Fruit fly (Drosophila melanogaster) whole organism, prepupa: Measurements from ENCODE around the gene Ucp4C.

ENCODE experiments used
- Blimp-1 ChIP-seq: fragments of 200-800 bp; sonication (Bioruptor generic); optimal IDR thresholded peaks from 3 replicates; lab custom pipeline; 2017; ENCODE audit warnings: missing biosample characterization, missing genetic modification characterization, mild to moderate bottlenecking, moderate library complexity, missing genetic modification reagents
- CG10669 ChIP-seq: fragments of 200-800 bp; sonication (Bioruptor generic); optimal IDR thresholded peaks from 3 replicates; lab custom pipeline; 2018; ENCODE audit warnings: missing biosample characterization, mild to moderate bottlenecking, missing genetic modification characterization, moderate library complexity
- CG15336 ChIP-seq: fragments of 200-800 bp; sonication (Bioruptor generic); IDR thresholded peaks from 2 replicates; pipeline ENCODE4 v1.3.6; 2022; ENCODE audit warnings: missing biosample characterization, missing genetic modification characterization
- CG34406 ChIP-seq: fragments of 200-800 bp; sonication (Bioruptor generic); optimal IDR thresholded peaks from 3 replicates; lab custom pipeline; 2016; ENCODE audit warnings: missing biosample characterization, missing genetic modification characterization
- CG3919 ChIP-seq: fragments of 200-800 bp; sonication (Bioruptor generic); optimal IDR thresholded peaks from 3 replicates; lab custom pipeline; 2016; ENCODE audit warnings: missing biosample characterization, missing genetic modification characterization
- CG4318 ChIP-seq: fragments of 200-800 bp; sonication (Bioruptor generic); optimal IDR thresholded peaks from 3 replicates; lab custom pipeline; 2017; ENCODE audit warnings: missing biosample characterization, mild to moderate bottlenecking, missing genetic modification characterization
- CG6163 ChIP-seq: fragments of 200-800 bp; sonication (Bioruptor generic); IDR thresholded peaks from 3 replicates; pipeline ENCODE4 v1.3.6; 2022; ENCODE audit warnings: missing biosample characterization, missing genetic modification characterization
- CG6792 ChIP-seq: fragments of 200-800 bp; sonication (Bioruptor generic); optimal IDR thresholded peaks from 3 replicates; lab custom pipeline; 2016; ENCODE audit warnings: missing biosample characterization, missing genetic modification characterization
- CG6808 ChIP-seq: fragments of 200-800 bp; sonication (Bioruptor generic); optimal IDR thresholded peaks from 3 replicates; lab custom pipeline; 2017; ENCODE audit warnings: missing biosample characterization, missing genetic modification characterization, mild to moderate bottlenecking, moderate library complexity, missing genetic modification reagents
- CG6854 ChIP-seq: fragments of 200-800 bp; sonication (Bioruptor generic); optimal IDR thresholded peaks from 2 replicates; lab custom pipeline; 2017; ENCODE audit warnings: missing biosample characterization, mild to moderate bottlenecking, missing genetic modification characterization
- CG7368 ChIP-seq: fragments of 200-800 bp; sonication (Bioruptor generic); optimal IDR thresholded peaks from 3 replicates; lab custom pipeline; 2016; ENCODE audit warnings: missing biosample characterization, missing genetic modification characterization
- CG8119 ChIP-seq: fragments of 200-800 bp; sonication (Bioruptor generic); IDR thresholded peaks from 3 replicates; pipeline ENCODE4 v1.3.6; 2022; ENCODE audit warnings: missing biosample characterization, missing genetic modification characterization
- CG8632 ChIP-seq: fragments of 200-800 bp; sonication (Bioruptor generic); optimal IDR thresholded peaks from 3 replicates; lab custom pipeline; 2016; ENCODE audit warnings: missing biosample characterization, missing genetic modification characterization
- CG9139 ChIP-seq: fragments of 200-800 bp; sonication (Bioruptor generic); optimal IDR thresholded peaks from 3 replicates; lab custom pipeline; 2017; ENCODE audit warnings: missing biosample characterization, mild to moderate bottlenecking, missing genetic modification characterization
- Eip75B ChIP-seq: fragments of 200-800 bp; sonication (Bioruptor generic); optimal IDR thresholded peaks from 3 replicates; lab custom pipeline; 2016; ENCODE audit warnings: missing biosample characterization, missing genetic modification characterization
- Eip78C ChIP-seq: fragments of 200-800 bp; sonication (Bioruptor generic); peaks from one replicate; lab custom pipeline; 2016; ENCODE audit warnings: missing biosample characterization, missing genetic modification characterization
- Eip93F ChIP-seq: fragments of 200-800 bp; sonication (Bioruptor generic); optimal IDR thresholded peaks from 2 replicates; lab custom pipeline; 2016; ENCODE audit warnings: missing biosample characterization, mild to moderate bottlenecking, missing genetic modification characterization
- Ets21C ChIP-seq: fragments of 200-800 bp; sonication (Bioruptor generic); optimal IDR thresholded peaks from 3 replicates; lab custom pipeline; 2016; ENCODE audit warnings: missing biosample characterization, missing genetic modification characterization
- Gug ChIP-seq: fragments of 200-800 bp; sonication (Bioruptor generic); IDR thresholded peaks from 2 replicates; pipeline ENCODE4 v1.3.6; 2022; ENCODE audit warnings: missing biosample characterization, missing genetic modification characterization
- Hr38 ChIP-seq: sonication (Bioruptor generic); optimal IDR thresholded peaks from 2 replicates; lab custom pipeline; 2016; ENCODE audit warnings: missing biosample characterization, missing genetic modification characterization
- Lpt ChIP-seq: fragments of 200-800 bp; sonication (Bioruptor generic); optimal IDR thresholded peaks from 3 replicates; lab custom pipeline; 2016; ENCODE audit warnings: missing biosample characterization, missing genetic modification characterization
- Met ChIP-seq: fragments of 200-800 bp; sonication (Bioruptor generic); optimal IDR thresholded peaks from 3 replicates; lab custom pipeline; 2016; ENCODE audit warnings: missing biosample characterization, missing genetic modification characterization
- Smox ChIP-seq: fragments of 200-800 bp; sonication (Bioruptor generic); optimal IDR thresholded peaks from 3 replicates; lab custom pipeline; 2016; ENCODE audit warnings: missing biosample characterization, missing genetic modification characterization
- Sox102F ChIP-seq: fragments of 200-800 bp; sonication (Bioruptor generic); optimal IDR thresholded peaks from 2 replicates; lab custom pipeline; 2016; ENCODE audit warnings: missing biosample characterization, mild to moderate bottlenecking, missing genetic modification characterization
- Sox14 ChIP-seq: fragments of 200-800 bp; sonication (Bioruptor generic); optimal IDR thresholded peaks from 3 replicates; lab custom pipeline; 2016; ENCODE audit warnings: missing biosample characterization, missing genetic modification characterization
- Sox15 ChIP-seq: fragments of 200-800 bp; sonication (Bioruptor generic); optimal IDR thresholded peaks from 3 replicates; lab custom pipeline; 2016; ENCODE audit warnings: missing biosample characterization, missing genetic modification characterization
- achi ChIP-seq: fragments of 200-800 bp; sonication (Bioruptor generic); optimal IDR thresholded peaks from 3 replicates; lab custom pipeline; 2016; ENCODE audit warnings: missing biosample characterization, missing genetic modification characterization
- cyc ChIP-seq: fragments of 200-800 bp; sonication (Bioruptor generic); optimal IDR thresholded peaks from 3 replicates; lab custom pipeline; 2016; ENCODE audit warnings: missing biosample characterization, missing genetic modification characterization
- dac ChIP-seq: fragments of 200-800 bp; sonication (Bioruptor generic); optimal IDR thresholded peaks from 2 replicates; lab custom pipeline; 2017; ENCODE audit warnings: missing biosample characterization, mild to moderate bottlenecking, missing genetic modification characterization
- dsx ChIP-seq: fragments of 200-800 bp; optimal IDR thresholded peaks from 3 replicates; lab custom pipeline; 2019; ENCODE audit warnings: missing biosample characterization, mild to moderate bottlenecking, missing genetic modification characterization, moderate library complexity; ENCODE audit not compliant: poor library complexity, severe bottlenecking
- eg ChIP-seq: fragments of 200-800 bp; sonication (Bioruptor generic); IDR thresholded peaks from 3 replicates; pipeline ENCODE4 v1.3.6; 2022; ENCODE audit warnings: missing biosample characterization, missing genetic modification characterization
- esn ChIP-seq: fragments of 200-800 bp; sonication (Bioruptor generic); optimal IDR thresholded peaks from 2 replicates; lab custom pipeline; 2016; ENCODE audit warnings: missing biosample characterization, mild to moderate bottlenecking, missing genetic modification characterization, moderate library complexity
- fd85E ChIP-seq: fragments of 200-800 bp; sonication (Bioruptor generic); optimal IDR thresholded peaks from 3 replicates; lab custom pipeline; 2016; ENCODE audit warnings: missing biosample characterization, missing genetic modification characterization
- lz ChIP-seq: fragments of 200-800 bp; sonication (Bioruptor generic); optimal IDR thresholded peaks from 3 replicates; lab custom pipeline; 2016; ENCODE audit warnings: missing biosample characterization, missing genetic modification characterization
- pdm3 ChIP-seq: fragments of 200-800 bp; sonication (Bioruptor generic); optimal IDR thresholded peaks from 3 replicates; lab custom pipeline; 2016; ENCODE audit warnings: missing biosample characterization, missing genetic modification characterization
- salr ChIP-seq, 2 experiments: fragments of 200-800 bp; sonication (Bioruptor generic); optimal IDR thresholded peaks; 3 replicates each; lab custom pipeline; 2016 to 2018; ENCODE audit warnings: missing biosample characterization in 2 of 2, missing genetic modification characterization in 2 of 2, mild to moderate bottlenecking in 1 of 2
- ss ChIP-seq, 2 experiments: fragments of 200-800 bp; sonication (Bioruptor generic); optimal IDR thresholded peaks; 2 replicates in 1 of 2; 3 replicates in 1 of 2; lab custom pipeline; 2017 to 2018; ENCODE audit warnings: mild to moderate bottlenecking in 2 of 2, missing biosample characterization in 2 of 2, missing genetic modification characterization in 2 of 2, moderate library complexity in 1 of 2
- svp ChIP-seq: fragments of 200-800 bp; sonication (Bioruptor generic); peaks from one replicate; lab custom pipeline; 2016; ENCODE audit warnings: missing biosample characterization, missing genetic modification characterization
- topi ChIP-seq: fragments of 200-800 bp; sonication (Bioruptor generic); optimal IDR thresholded peaks from 3 replicates; lab custom pipeline; 2016; ENCODE audit warnings: missing biosample characterization, missing genetic modification characterization
- vri ChIP-seq: fragments of 200-800 bp; sonication (Bioruptor generic); optimal IDR thresholded peaks from 3 replicates; lab custom pipeline; 2016; ENCODE audit warnings: missing biosample characterization, mild to moderate bottlenecking, missing genetic modification characterization

The Ucp4C gene

DNA sequence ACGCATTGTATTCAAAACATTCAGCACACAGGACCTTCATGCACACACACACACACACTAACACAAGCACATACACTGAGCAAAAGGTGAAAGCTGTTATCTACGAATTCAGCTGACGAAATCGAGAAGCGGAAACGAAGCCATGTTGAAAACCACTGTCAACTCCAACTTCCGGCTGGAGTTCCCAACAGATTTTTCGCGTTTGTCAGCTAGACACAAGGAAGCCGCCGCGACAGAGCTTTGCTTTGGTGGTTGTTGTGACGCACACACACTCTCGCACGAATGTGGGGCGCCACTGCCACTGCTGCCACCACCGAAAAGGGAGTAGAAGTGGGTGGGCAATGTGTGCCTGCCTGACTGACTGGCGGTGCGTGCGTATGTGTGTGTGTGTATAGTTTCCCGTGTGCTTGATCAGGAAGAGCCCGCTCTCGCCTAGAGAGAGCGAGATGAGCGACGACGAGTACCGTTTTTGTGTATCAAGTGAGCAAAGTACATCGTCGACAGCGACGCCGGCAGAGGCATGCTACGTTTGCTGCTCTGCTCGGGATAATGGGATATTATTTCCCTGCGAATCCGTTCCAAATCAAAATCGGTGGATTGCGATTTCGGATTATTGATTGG, 29.4 kb downstream of the Ucp4C start (continued):
- TF ChIP-seq CG10669: peak; percentile 39

DNA sequence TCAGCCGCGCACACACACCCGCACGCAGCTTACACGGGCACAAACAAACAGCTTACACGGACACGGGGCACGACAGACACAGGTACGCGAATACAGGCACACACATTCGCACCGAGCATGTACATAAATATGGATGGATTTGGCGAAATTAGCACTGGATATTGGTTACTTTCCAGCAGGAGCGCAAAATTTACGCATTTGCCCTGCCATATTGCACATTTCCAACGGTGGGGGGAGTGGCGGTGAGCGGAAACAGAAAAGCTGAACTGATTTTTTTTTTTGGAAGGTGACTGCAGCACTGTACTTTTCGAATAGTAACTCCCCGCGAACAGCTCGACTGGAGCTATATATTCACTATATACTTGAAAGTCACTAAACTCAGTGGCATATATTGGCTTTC, 30.0 kb downstream of the Ucp4C start:
- no peak for TF ChIP-seq Eip78C (GFP tag; lab: Kevin White, UChicago)
- TF ChIP-seq CG15336: peak; percentile 11; the same call in 1 of the 2 replicates

DNA sequence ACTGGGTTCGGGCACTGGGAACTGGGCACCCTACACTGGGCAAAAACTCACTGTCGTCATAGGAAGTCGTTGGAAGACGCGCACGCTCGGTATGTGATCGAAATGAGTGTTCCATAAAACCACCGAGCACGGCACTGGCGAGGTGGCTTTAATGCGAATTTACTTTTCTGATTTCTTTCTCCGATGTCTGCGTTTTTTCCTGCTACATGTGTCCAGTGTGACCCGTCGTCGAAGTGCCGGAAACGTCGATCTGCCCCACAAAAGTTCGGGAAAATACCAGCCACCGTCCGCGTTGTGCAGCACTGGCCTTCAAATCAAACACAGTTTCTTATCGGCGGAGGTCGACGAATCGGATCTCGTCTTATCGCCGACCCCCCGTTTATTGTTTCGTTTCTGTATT, 30.9 kb downstream of the Ucp4C start, which contains the start of gene Kdm5:
Gene Kdm5, minus strand, starts transcription at position 255 of the 400 bp plus-strand sequence.
- TF ChIP-seq vri (GFP tag; lab: Kevin White, UChicago) (peak; percentile 28), Eip75B (peak; percentile 17), CG9139 (GFP tag; lab: Kevin White, UChicago) (no peak), Hr38 (GFP tag; lab: Kevin White, UChicago) (no peak), CG15336 (peak; percentile 45; the same call in 1 of the 2 replicates), dsx (no peak), svp (peak; percentile 96), Sox14 (GFP tag; lab: Kevin White, UChicago) (peak; percentile 41), Lpt (GFP tag; lab: Kevin White, UChicago) (no peak), CG6163 (GFP tag; lab: Robert Waterston, UW) (0 out of 3 replicates have a peak, but pooled peaks have one; percentile 16), CG34406 (GFP tag; lab: Kevin White, UChicago) (no peak), CG4318 (GFP tag; lab: Kevin White, UChicago) (no peak), ss (GFP tag; optimal IDR thresholded peaks at IDR 0.05; lab: Kevin White, UChicago) (peak in 1 of 2 experiments; percentile 7), pdm3 (GFP tag; lab: Kevin White, UChicago) (no peak), Sox102F (GFP tag; lab: Kevin White, UChicago) (no peak), Eip78C (GFP tag; lab: Kevin White, UChicago) (peak; percentile 43), Met (GFP tag; lab: Kevin White, UChicago) (peak; percentile 17), Smox (GFP tag; lab: Kevin White, UChicago) (no peak), topi (GFP tag; lab: Kevin White, UChicago) (no peak), dac (GFP tag; lab: Kevin White, UChicago) (no peak), CG6808 (GFP tag; lab: Kevin White, UChicago) (no peak), CG8119 (0 out of 3 replicates have a peak, but pooled peaks have one; percentile 26), CG6854 (GFP tag; lab: Kevin White, UChicago) (peak; percentile 20), cyc (GFP tag; lab: Kevin White, UChicago) (no peak), Gug (GFP tag; lab: Robert Waterston, UW) (no peak), CG8632 (GFP tag; lab: Kevin White, UChicago) (no peak), fd85E (no peak), salr (GFP tag; optimal IDR thresholded peaks at IDR 0.05; lab: Kevin White, UChicago) (no peak), CG3919 (GFP tag; lab: Kevin White, UChicago) (no peak), CG6792 (GFP tag; lab: Kevin White, UChicago) (no peak), CG7368 (GFP tag; lab: Kevin White, UChicago) (no peak), esn (peak; percentile 23), Ets21C (GFP tag; lab: Kevin White, UChicago) (no peak), achi (no peak), eg (GFP tag; lab: Robert Waterston, UW) (peak; percentile 41; the same call in 1 of the 3 replicates), lz (GFP tag; lab: Kevin White, UChicago) (no peak), Eip93F (no peak), Sox15 (GFP tag; lab: Kevin White, UChicago) (no peak), Blimp-1 (no peak)
